Worm (Caenorhabditis elegans) whole organism, mixed stage, embryonic: ENCODE data around the gene ZK863.8.

Source experiments
- nhr-28 ChIP-seq: fragments of 150-350 bp; optimal IDR thresholded peaks from 2 replicates; lab custom pipeline; 2014; ENCODE audit warnings: missing biosample characterization, missing genetic modification characterization
- unc-39 ChIP-seq: fragments of 150-350 bp; optimal IDR thresholded peaks from 2 replicates; lab custom pipeline; 2014; ENCODE audit warnings: missing biosample characterization, missing genetic modification characterization

DNA sequence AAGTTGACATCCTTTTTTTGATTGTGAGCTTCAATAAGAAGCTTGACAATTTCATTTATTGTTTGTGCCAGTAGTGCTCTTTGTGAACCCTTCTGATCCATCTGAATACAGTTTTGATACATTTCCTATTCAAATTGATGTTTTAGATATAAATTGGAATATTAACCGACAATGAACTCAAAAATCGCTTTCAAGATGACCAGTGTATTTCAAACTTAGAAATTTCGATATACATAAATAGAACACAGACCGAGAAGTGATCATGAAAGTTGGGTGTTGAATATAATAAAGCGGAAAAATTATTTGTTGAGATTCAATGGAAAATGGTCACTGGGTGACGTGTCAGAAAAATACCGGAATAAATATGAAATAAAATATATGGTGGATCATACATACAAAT, 6.0 kb downstream of the ZK863.8 start, which contains the start of gene elpc-3:
- TF ChIP-seq nhr-28 (tag; lab: Kevin White, UChicago) (no peak), unc-39 (tag; lab: Kevin White, UChicago) (no peak)
